Worm (Caenorhabditis elegans) whole organism, L4 larva: ENCODE measurements around the gene spds-1.

Experiments
- daf-8 ChIP-seq: fragments of 200-800 bp; sonication (Bioruptor generic); IDR thresholded peaks from 2 replicates; pipeline ENCODE4 v1.3.6; 2022; ENCODE audit warnings: missing genetic modification characterization, missing compliant biosample characterization
- nhr-111 ChIP-seq: fragments of 200-800 bp; sonication (Bioruptor generic); optimal IDR thresholded peaks from 2 replicates; lab custom pipeline; 2018; ENCODE audit warnings: mild to moderate bottlenecking, missing genetic modification characterization, missing compliant biosample characterization
- pqm-1 ChIP-seq: sonication (generic microtip); optimal IDR thresholded peaks from 2 replicates; lab custom pipeline; 2017; ENCODE audit warnings: missing biosample characterization, missing genetic modification characterization
- unc-62 ChIP-seq, 3 experiments: fragments of 150-350 bp in 1 of 3; sonication (generic microtip); optimal IDR thresholded peaks in 2 of 3; peaks in 1 of 3; 1 replicate in 1 of 3; 2 replicates in 2 of 3; lab custom pipeline; 2014 to 2017; ENCODE audit warnings: missing biosample characterization in 3 of 3, missing genetic modification characterization in 3 of 3, missing genetic modification reagents in 3 of 3, missing genotype in 1 of 3
- ztf-11 ChIP-seq: fragments of 150-350 bp; optimal IDR thresholded peaks from 2 replicates; lab custom pipeline; 2014; ENCODE audit warnings: missing biosample characterization, missing genetic modification characterization

ce11 chrII:12795188-12795587, 11.5 kb upstream of the spds-1 start:
- TF ChIP-seq nhr-111 (GFP tag; lab: Kevin White, UChicago) (no peak), unc-62 (GFP tag; optimal IDR thresholded peaks at IDR 0.05 in 1 of 2; lab: Kevin White, UChicago) (no peak), unc-62 (tag; optimal IDR thresholded peaks at IDR 0.05; lab: Kevin White, UChicago) (no peak), ztf-11 (tag; lab: Kevin White, UChicago) (no peak), pqm-1 (tag; lab: Kevin White, UChicago) (no peak), daf-8 (no peak)
